Fruit fly (Drosophila melanogaster) whole organism, embryonic: ENCODE data around the gene CG43072.
A peak's percentile ranks its signal among the peaks of the same experiment; 100 is the strongest.

Experiments used
- B-H2 ChIP-seq: fragments of 200-800 bp; sonication (Bioruptor generic); optimal IDR thresholded peaks from 2 replicates; lab custom pipeline; 2018; ENCODE audit warnings: missing biosample characterization, mild to moderate bottlenecking, missing genetic modification characterization
- CG12769 ChIP-seq: fragments of 200-800 bp; sonication (Bioruptor generic); optimal IDR thresholded peaks from 2 replicates; lab custom pipeline; 2019; ENCODE audit warnings: missing biosample characterization, mild to moderate bottlenecking, missing genetic modification characterization, moderate library complexity
- CG16863 ChIP-seq: fragments of 200-800 bp; sonication (Bioruptor generic); optimal IDR thresholded peaks from 3 replicates; lab custom pipeline; 2016; ENCODE audit warnings: missing biosample characterization, missing genetic modification characterization
- CG17385 ChIP-seq: fragments of 200-800 bp; sonication (Bioruptor generic); optimal IDR thresholded peaks from 3 replicates; lab custom pipeline; 2018; ENCODE audit warnings: missing biosample characterization, mild to moderate bottlenecking, missing genetic modification characterization
- CG2678 ChIP-seq: fragments of 200-800 bp; sonication (Bioruptor generic); optimal IDR thresholded peaks from 3 replicates; lab custom pipeline; 2019; ENCODE audit warnings: missing biosample characterization, mild to moderate bottlenecking, missing genetic modification characterization, moderate library complexity
- CG6654 ChIP-seq: fragments of 200-800 bp; sonication (Bioruptor generic); optimal IDR thresholded peaks from 2 replicates; lab custom pipeline; 2017; ENCODE audit warnings: missing biosample characterization, mild to moderate bottlenecking, missing genetic modification characterization
- CG7372 ChIP-seq: fragments of 200-800 bp; sonication (Bioruptor generic); IDR thresholded peaks from 2 replicates; pipeline ENCODE4 v1.3.6; 2022; ENCODE audit warnings: missing biosample characterization, missing genetic modification characterization
- CG7745 ChIP-seq: fragments of 200-800 bp; sonication (Bioruptor generic); optimal IDR thresholded peaks from 2 replicates; lab custom pipeline; 2018; ENCODE audit warnings: missing biosample characterization, mild to moderate bottlenecking, missing genetic modification characterization, moderate library complexity
- CG7963 ChIP-seq: fragments of 200-800 bp; sonication (Bioruptor generic); IDR thresholded peaks from 3 replicates; pipeline ENCODE4 v1.3.6; 2022; ENCODE audit warnings: missing biosample characterization, missing genetic modification characterization; ENCODE audit not compliant: partially characterized antibody
- CG8281 ChIP-seq: fragments of 200-800 bp; sonication (Bioruptor generic); optimal IDR thresholded peaks from 2 replicates; lab custom pipeline; 2018; ENCODE audit warnings: missing biosample characterization, mild to moderate bottlenecking, missing genetic modification characterization, moderate library complexity
- CG8359 ChIP-seq: fragments of 200-800 bp; sonication (Bioruptor generic); optimal IDR thresholded peaks from 2 replicates; lab custom pipeline; 2017; ENCODE audit warnings: missing biosample characterization, mild to moderate bottlenecking, missing genetic modification characterization, borderline replicate concordance
- CG8765 ChIP-seq: fragments of 200-800 bp; sonication (Bioruptor generic); IDR thresholded peaks from 2 replicates; pipeline ENCODE4 v1.3.6; 2022; ENCODE audit warnings: missing biosample characterization, missing genetic modification characterization
- CG8924 ChIP-seq: fragments of 200-800 bp; optimal IDR thresholded peaks from 3 replicates; lab custom pipeline; 2019; ENCODE audit warnings: missing biosample characterization, mild to moderate bottlenecking, missing genetic modification characterization, moderate library complexity
- CG9817 ChIP-seq: fragments of 200-800 bp; sonication (Bioruptor generic); optimal IDR thresholded peaks from 2 replicates; lab custom pipeline; 2018; ENCODE audit warnings: missing biosample characterization, mild to moderate bottlenecking, missing genetic modification characterization, moderate library complexity
- CG9876 ChIP-seq: fragments of 200-800 bp; sonication (Bioruptor generic); optimal IDR thresholded peaks from 2 replicates; lab custom pipeline; 2016; ENCODE audit warnings: missing biosample characterization, missing genetic modification characterization
- Lhr ChIP-seq: fragments of 200-800 bp; sonication (Bioruptor generic); optimal IDR thresholded peaks from 3 replicates; lab custom pipeline; 2017; ENCODE audit warnings: mild to moderate bottlenecking, missing biosample characterization, missing genetic modification reagents, missing genetic modification characterization
- Meics ChIP-seq: fragments of 200-800 bp; sonication (Bioruptor generic); optimal IDR thresholded peaks from 2 replicates; lab custom pipeline; 2017; ENCODE audit warnings: missing biosample characterization, mild to moderate bottlenecking, missing genetic modification characterization
- Neu2 ChIP-seq: fragments of 200-800 bp; sonication (Bioruptor generic); optimal IDR thresholded peaks from 3 replicates; lab custom pipeline; 2016; ENCODE audit warnings: missing biosample characterization, missing genetic modification characterization, borderline replicate concordance
- Oli ChIP-seq: fragments of 200-800 bp; sonication (Bioruptor generic); optimal IDR thresholded peaks from 2 replicates; lab custom pipeline; 2018; ENCODE audit warnings: missing biosample characterization, mild to moderate bottlenecking, missing genetic modification characterization, moderate library complexity
- Vsx1 ChIP-seq: fragments of 200-800 bp; sonication (Bioruptor generic); optimal IDR thresholded peaks from 2 replicates; lab custom pipeline; 2017; ENCODE audit warnings: missing biosample characterization, mild to moderate bottlenecking, missing genetic modification characterization, missing genetic modification reagents
- al ChIP-seq: fragments of 200-800 bp; sonication (Bioruptor generic); IDR thresholded peaks from 2 replicates; pipeline ENCODE4 v1.3.6; 2022; ENCODE audit warnings: missing biosample characterization, missing genetic modification characterization
- ara ChIP-seq: fragments of 200-800 bp; sonication (Bioruptor generic); IDR thresholded peaks from 2 replicates; pipeline ENCODE4 v1.3.6; 2022; ENCODE audit warnings: missing biosample characterization, missing genetic modification characterization
- bowl ChIP-seq: fragments of 200-800 bp; sonication (Bioruptor generic); IDR thresholded peaks from 2 replicates; pipeline ENCODE4 v1.3.6; 2022; ENCODE audit warnings: missing biosample characterization, missing genetic modification characterization
- cg ChIP-seq: fragments of 200-800 bp; sonication (Bioruptor generic); optimal IDR thresholded peaks from 3 replicates; lab custom pipeline; 2019; ENCODE audit warnings: missing biosample characterization, mild to moderate bottlenecking, missing genetic modification characterization, moderate library complexity
- chn ChIP-seq: fragments of 200-800 bp; sonication (Bioruptor generic); optimal IDR thresholded peaks from 2 replicates; lab custom pipeline; 2016; ENCODE audit warnings: missing biosample characterization, missing genetic modification characterization
- crc ChIP-seq: fragments of 200-800 bp; sonication (Bioruptor generic); optimal IDR thresholded peaks from 2 replicates; lab custom pipeline; 2016; ENCODE audit warnings: missing biosample characterization, missing genetic modification characterization
- dpn ChIP-seq, 2 experiments: fragments of 200-800 bp; sonication (Bioruptor generic); optimal IDR thresholded peaks; 3 replicates each; lab custom pipeline; 2016; ENCODE audit warnings: missing biosample characterization in 2 of 2, missing genetic modification characterization in 2 of 2
- eyg ChIP-seq: fragments of 200-800 bp; sonication (Bioruptor generic); optimal IDR thresholded peaks from 3 replicates; lab custom pipeline; 2016; ENCODE audit warnings: missing biosample characterization, missing genetic modification characterization
- fd3F ChIP-seq: fragments of 200-800 bp; sonication (Bioruptor generic); optimal IDR thresholded peaks from 2 replicates; lab custom pipeline; 2018; ENCODE audit warnings: missing biosample characterization, mild to moderate bottlenecking, missing genetic modification characterization, moderate library complexity
- fd64A ChIP-seq: fragments of 200-800 bp; sonication (Bioruptor generic); optimal IDR thresholded peaks from 3 replicates; lab custom pipeline; 2018; ENCODE audit warnings: missing biosample characterization, mild to moderate bottlenecking, missing genetic modification characterization
- gce ChIP-seq: fragments of 200-800 bp; sonication (Bioruptor generic); IDR thresholded peaks from 3 replicates; pipeline ENCODE4 v1.3.6; 2022; ENCODE audit warnings: missing biosample characterization, missing genetic modification characterization
- jing ChIP-seq: fragments of 200-800 bp; sonication (Bioruptor generic); optimal IDR thresholded peaks from 2 replicates; lab custom pipeline; 2018; ENCODE audit warnings: missing biosample characterization, mild to moderate bottlenecking, missing genetic modification characterization
- luna ChIP-seq: fragments of 200-800 bp; sonication (Bioruptor generic); optimal IDR thresholded peaks from 2 replicates; lab custom pipeline; 2016; ENCODE audit warnings: missing biosample characterization, missing genetic modification characterization
- nerfin-1 ChIP-seq: fragments of 200-800 bp; sonication (Bioruptor generic); optimal IDR thresholded peaks from 3 replicates; lab custom pipeline; 2019; ENCODE audit warnings: missing biosample characterization, mild to moderate bottlenecking, missing genetic modification characterization, moderate library complexity
- pb ChIP-seq: fragments of 200-800 bp; sonication (Bioruptor generic); optimal IDR thresholded peaks from 3 replicates; lab custom pipeline; 2016; ENCODE audit warnings: missing biosample characterization, missing genetic modification characterization
- rib ChIP-seq: fragments of 200-800 bp; sonication (Bioruptor generic); IDR thresholded peaks from 2 replicates; pipeline ENCODE4 v1.3.6; 2022; ENCODE audit warnings: missing biosample characterization, missing genetic modification characterization
- sens ChIP-seq: fragments of 200-800 bp; sonication (Bioruptor generic); peaks from one replicate; lab custom pipeline; 2016; ENCODE audit warnings: missing biosample characterization, missing genetic modification characterization
- so ChIP-seq: fragments of 200-800 bp; sonication (Bioruptor generic); IDR thresholded peaks from 3 replicates; pipeline ENCODE4 v1.3.6; 2022; ENCODE audit warnings: missing biosample characterization, missing genetic modification characterization
- sr ChIP-seq: fragments of 200-800 bp; sonication (Bioruptor generic); IDR thresholded peaks from 3 replicates; pipeline ENCODE4 v1.3.6; 2022; ENCODE audit warnings: missing biosample characterization, missing genetic modification characterization
- stc ChIP-seq: fragments of 200-800 bp; sonication (Bioruptor generic); IDR thresholded peaks from 2 replicates; pipeline ENCODE4 v1.3.6; 2022; ENCODE audit warnings: missing biosample characterization, missing genetic modification characterization
- sug ChIP-seq: fragments of 200-800 bp; optimal IDR thresholded peaks from 2 replicates; lab custom pipeline; 2019; ENCODE audit warnings: missing biosample characterization, mild to moderate bottlenecking, missing genetic modification characterization, moderate library complexity
- tap ChIP-seq: fragments of 200-800 bp; optimal IDR thresholded peaks from 3 replicates; lab custom pipeline; 2019; ENCODE audit warnings: missing biosample characterization, mild to moderate bottlenecking, missing genetic modification characterization, moderate library complexity
- tup ChIP-seq: fragments of 200-800 bp; sonication (Bioruptor generic); optimal IDR thresholded peaks from 2 replicates; lab custom pipeline; 2016; ENCODE audit warnings: missing biosample characterization, mild to moderate bottlenecking, missing genetic modification characterization, moderate library complexity
- zfh2 ChIP-seq: fragments of 200-800 bp; sonication (Bioruptor generic); optimal IDR thresholded peaks from 2 replicates; lab custom pipeline; 2016; ENCODE audit warnings: missing biosample characterization, missing genetic modification characterization

CG43072 gene

DNA sequence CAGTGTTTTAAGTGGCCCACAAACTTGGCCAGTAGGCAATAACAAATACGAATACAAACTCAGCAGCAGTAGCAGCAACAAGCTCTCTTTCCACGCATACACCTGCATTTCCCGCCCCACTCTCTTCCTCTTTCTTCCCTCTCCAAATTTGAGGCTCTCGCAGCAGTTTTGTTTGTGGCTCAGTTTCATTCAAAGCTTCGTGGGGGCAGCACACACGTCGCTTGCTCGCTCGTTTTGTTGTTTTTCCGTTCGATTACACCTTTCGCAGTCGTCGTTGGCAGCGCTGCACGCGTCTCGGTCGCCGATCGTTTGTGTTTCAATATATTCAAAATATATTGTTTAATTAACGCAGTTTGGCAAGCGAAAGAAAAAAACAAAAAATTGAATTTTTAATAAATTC lies 7.0 kb upstream of the CG43072 start (continued):
- TF ChIP-seq eyg (GFP tag; lab: Kevin White, UChicago) (no peak), cg (peak; percentile 82), CG7372 (GFP tag; lab: Robert Waterston, UW) (no peak), Oli (tag; lab: Kevin White, UChicago) (no peak), pb (GFP tag; lab: Kevin White, UChicago) (no peak), Vsx1 (no peak), CG2678 (tag; lab: Kevin White, UChicago) (peak; percentile 6), CG7963 (0 out of 3 replicates have a peak, but pooled peaks have one; percentile 32), CG8281 (tag; lab: Kevin White, UChicago) (no peak), al (GFP tag; lab: Robert Waterston, UW) (no peak), CG8924 (tag; lab: Kevin White, UChicago) (peak; percentile 21), gce (no peak), fd64A (GFP tag; lab: Kevin White, UChicago) (no peak), luna (no peak), sug (peak; percentile 35), Lhr (GFP tag; lab: Kevin White, UChicago) (no peak), so (GFP tag; lab: Robert Waterston, UW) (0 out of 3 replicates have a peak, but pooled peaks have one; percentile 40), tap (tag; lab: Kevin White, UChicago) (peak; percentile 33), sens (GFP tag; lab: Kevin White, UChicago) (peak; percentile 74), CG8765 (GFP tag; lab: Robert Waterston, UW) (no peak), bowl (peak; percentile 53; the same call in 1 of the 2 replicates), CG6654 (GFP tag; lab: Kevin White, UChicago) (no peak), fd3F (GFP tag; lab: Kevin White, UChicago) (no peak), stc (GFP tag; lab: Robert Waterston, UW) (peak; percentile 29; the same call in 1 of the 2 replicates), ara (GFP tag; lab: Robert Waterston, UW) (no peak), Meics (no peak), chn (no peak), jing (GFP tag; lab: Kevin White, UChicago) (no peak), CG17385 (peak; percentile 85), tup (GFP tag; lab: Kevin White, UChicago) (no peak), zfh2 (GFP tag; lab: Kevin White, UChicago) (peak; percentile 7), Neu2 (GFP tag; lab: Kevin White, UChicago) (no peak), dpn (GFP tag; optimal IDR thresholded peaks at IDR 0.05; lab: Kevin White, UChicago) (no peak), CG9876 (GFP tag; lab: Kevin White, UChicago) (no peak), CG7745 (tag; lab: Kevin White, UChicago) (no peak), rib (GFP tag; lab: Robert Waterston, UW) (peak; percentile 63; the same call in 1 of the 2 replicates), CG8359 (GFP tag; lab: Kevin White, UChicago) (no peak), B-H2 (GFP tag; lab: Kevin White, UChicago) (no peak), crc (GFP tag; lab: Kevin White, UChicago) (no peak), CG12769 (tag; lab: Kevin White, UChicago) (peak; percentile 65), sr (GFP tag; lab: Robert Waterston, UW) (peak; percentile 57; the same call in 2 of the 3 replicates), CG16863 (GFP tag; lab: Kevin White, UChicago) (no peak), nerfin-1 (tag; lab: Kevin White, UChicago) (no peak), CG9817 (tag; lab: Kevin White, UChicago) (no peak)
